Fruit fly (Drosophila melanogaster) whole organism, embryonic: Measurements from ENCODE around the gene CG13407.

ENCODE experiments used
- Abd-B ChIP-seq: fragments of 200-800 bp; sonication (Bioruptor generic); optimal IDR thresholded peaks from 2 replicates; lab custom pipeline; 2018; ENCODE audit warnings: missing biosample characterization, mild to moderate bottlenecking, missing genetic modification characterization, moderate library complexity
- CG14050 ChIP-seq: fragments of 200-800 bp; sonication (Bioruptor generic); IDR thresholded peaks from 3 replicates; pipeline ENCODE4 v1.3.6; 2022; ENCODE audit warnings: missing biosample characterization, missing genetic modification characterization
- CG16863 ChIP-seq: fragments of 200-800 bp; sonication (Bioruptor generic); optimal IDR thresholded peaks from 3 replicates; lab custom pipeline; 2016; ENCODE audit warnings: missing biosample characterization, missing genetic modification characterization
- CG3065 ChIP-seq: fragments of 200-800 bp; sonication (Bioruptor generic); optimal IDR thresholded peaks from 2 replicates; lab custom pipeline; 2016; ENCODE audit warnings: missing biosample characterization, missing genetic modification characterization
- CG42726 ChIP-seq: fragments of 200-800 bp; sonication (Bioruptor generic); IDR thresholded peaks from 2 replicates; pipeline ENCODE4 v1.3.6; 2022; ENCODE audit warnings: missing biosample characterization, missing genetic modification characterization; ENCODE audit not compliant: partially characterized antibody
- CG9797 ChIP-seq: fragments of 200-800 bp; sonication (Bioruptor generic); optimal IDR thresholded peaks from 3 replicates; lab custom pipeline; 2018; ENCODE audit warnings: missing biosample characterization, mild to moderate bottlenecking, missing genetic modification characterization
- CrebB ChIP-seq: fragments of 200-800 bp; sonication (Bioruptor generic); optimal IDR thresholded peaks from 3 replicates; lab custom pipeline; 2018; ENCODE audit warnings: missing biosample characterization, mild to moderate bottlenecking, missing genetic modification characterization
- Poxn ChIP-seq: fragments of 200-800 bp; sonication (Bioruptor generic); IDR thresholded peaks from 2 replicates; pipeline ENCODE4 v1.3.6; 2022; ENCODE audit warnings: missing biosample characterization, missing genetic modification characterization
- Sox102F ChIP-seq: fragments of 200-800 bp; sonication (Bioruptor generic); optimal IDR thresholded peaks from 2 replicates; lab custom pipeline; 2018; ENCODE audit warnings: missing biosample characterization, mild to moderate bottlenecking, missing genetic modification characterization, moderate library complexity
- corto ChIP-seq: fragments of 200-800 bp; sonication (Bioruptor generic); optimal IDR thresholded peaks from 2 replicates; lab custom pipeline; 2016; ENCODE audit warnings: missing biosample characterization, mild to moderate bottlenecking, missing genetic modification characterization, moderate library complexity

- TF ChIP-seq CG9797 (GFP tag; lab: Kevin White, UChicago) (no peak), CG3065 (GFP tag; lab: Kevin White, UChicago) (no peak), CG16863 (GFP tag; lab: Kevin White, UChicago) (no peak), corto (GFP tag; lab: Kevin White, UChicago) (no peak), Poxn (no peak), CG14050 (GFP tag; lab: Robert Waterston, UW) (no peak), CrebB (no peak), CG42726 (GFP tag; lab: Robert Waterston, UW) (no peak), Sox102F (GFP tag; lab: Kevin White, UChicago) (peak; percentile 33), Abd-B (no peak)
Observed at dm6 chr3R:22123347-22123746, 20.1 kb downstream of the CG13407 start.
